Fruit fly (Drosophila melanogaster) whole organism, embryonic: ENCODE results near the gene CG6028.

Experiments used
- Bdp1 ChIP-seq: fragments of 200-800 bp; sonication (Bioruptor generic); optimal IDR thresholded peaks from 3 replicates; lab custom pipeline; 2016; ENCODE audit warnings: missing biosample characterization, missing genetic modification characterization
- BtbVII ChIP-seq: fragments of 200-800 bp; sonication (Bioruptor generic); optimal IDR thresholded peaks from 3 replicates; lab custom pipeline; 2017; ENCODE audit warnings: missing biosample characterization, mild to moderate bottlenecking, missing genetic modification characterization
- CG10267 ChIP-seq: fragments of 200-800 bp; sonication (Bioruptor generic); optimal IDR thresholded peaks from 2 replicates; lab custom pipeline; 2018; ENCODE audit warnings: missing biosample characterization, mild to moderate bottlenecking, missing genetic modification characterization, moderate library complexity
- CG10274 ChIP-seq: fragments of 200-800 bp; sonication (Bioruptor generic); optimal IDR thresholded peaks from 3 replicates; lab custom pipeline; 2017; ENCODE audit warnings: missing biosample characterization, mild to moderate bottlenecking, missing genetic modification characterization
- CG10959 ChIP-seq: fragments of 200-800 bp; sonication (Bioruptor generic); IDR thresholded peaks from 2 replicates; pipeline ENCODE4 v1.3.6; 2022; ENCODE audit warnings: missing biosample characterization, missing genetic modification characterization
- CG11456 ChIP-seq: fragments of 200-800 bp; sonication (Bioruptor generic); IDR thresholded peaks from 3 replicates; pipeline ENCODE4 v1.3.6; 2022; ENCODE audit warnings: missing biosample characterization, missing genetic modification characterization
- CG14050 ChIP-seq: fragments of 200-800 bp; sonication (Bioruptor generic); IDR thresholded peaks from 3 replicates; pipeline ENCODE4 v1.3.6; 2022; ENCODE audit warnings: missing biosample characterization, missing genetic modification characterization
- CG14710 ChIP-seq: fragments of 200-800 bp; sonication (Bioruptor generic); optimal IDR thresholded peaks from 3 replicates; lab custom pipeline; 2019; ENCODE audit warnings: missing biosample characterization, mild to moderate bottlenecking, missing genetic modification characterization, moderate library complexity
- CG1602 ChIP-seq: fragments of 200-800 bp; sonication (Bioruptor generic); optimal IDR thresholded peaks from 3 replicates; lab custom pipeline; 2016; ENCODE audit warnings: missing biosample characterization, missing genetic modification characterization
- CG17385 ChIP-seq: fragments of 200-800 bp; sonication (Bioruptor generic); optimal IDR thresholded peaks from 3 replicates; lab custom pipeline; 2018; ENCODE audit warnings: missing biosample characterization, mild to moderate bottlenecking, missing genetic modification characterization
- CG18262 ChIP-seq: fragments of 200-800 bp; optimal IDR thresholded peaks from 3 replicates; lab custom pipeline; 2019; ENCODE audit warnings: missing biosample characterization, mild to moderate bottlenecking, missing genetic modification characterization, moderate library complexity
- CG18619 ChIP-seq: fragments of 200-800 bp; sonication (Bioruptor generic); optimal IDR thresholded peaks from 3 replicates; lab custom pipeline; 2017; ENCODE audit warnings: missing biosample characterization, mild to moderate bottlenecking, missing genetic modification characterization
- CG30020 ChIP-seq: fragments of 200-800 bp; optimal IDR thresholded peaks from 2 replicates; lab custom pipeline; 2019; ENCODE audit warnings: missing biosample characterization, mild to moderate bottlenecking, missing genetic modification characterization, moderate library complexity
- CG32772 ChIP-seq: fragments of 200-800 bp; sonication (Bioruptor generic); IDR thresholded peaks from 2 replicates; pipeline ENCODE4 v1.3.6; 2022; ENCODE audit warnings: missing biosample characterization, missing genetic modification characterization
- CG3281 ChIP-seq: fragments of 200-800 bp; sonication (Bioruptor generic); optimal IDR thresholded peaks from 3 replicates; lab custom pipeline; 2017; ENCODE audit warnings: missing biosample characterization, mild to moderate bottlenecking, missing genetic modification characterization
- CG33213 ChIP-seq: fragments of 200-800 bp; sonication (Bioruptor generic); optimal IDR thresholded peaks from 3 replicates; lab custom pipeline; 2016; ENCODE audit warnings: missing biosample characterization, missing genetic modification characterization
- CG4404 ChIP-seq: fragments of 200-800 bp; sonication (Bioruptor generic); IDR thresholded peaks from 2 replicates; pipeline ENCODE4 v1.3.6; 2022; ENCODE audit warnings: missing biosample characterization, missing genetic modification characterization
- CG6254 ChIP-seq: fragments of 200-800 bp; sonication (Bioruptor generic); optimal IDR thresholded peaks from 3 replicates; lab custom pipeline; 2017; ENCODE audit warnings: mild to moderate bottlenecking, missing biosample characterization, missing genetic modification reagents, missing genetic modification characterization
- CG7357 ChIP-seq: fragments of 200-800 bp; sonication (Bioruptor generic); IDR thresholded peaks from 3 replicates; pipeline ENCODE4 v1.3.6; 2022; ENCODE audit warnings: missing biosample characterization, missing genetic modification characterization
- CG7839 ChIP-seq: fragments of 200-800 bp; sonication (Bioruptor generic); optimal IDR thresholded peaks from 3 replicates; lab custom pipeline; 2018; ENCODE audit warnings: missing biosample characterization, mild to moderate bottlenecking, missing genetic modification characterization, moderate library complexity
- CG9437 ChIP-seq: fragments of 200-800 bp; sonication (Bioruptor generic); optimal IDR thresholded peaks from 2 replicates; lab custom pipeline; 2018; ENCODE audit warnings: missing biosample characterization, mild to moderate bottlenecking, missing genetic modification characterization
- CG9817 ChIP-seq: fragments of 200-800 bp; sonication (Bioruptor generic); optimal IDR thresholded peaks from 2 replicates; lab custom pipeline; 2018; ENCODE audit warnings: missing biosample characterization, mild to moderate bottlenecking, missing genetic modification characterization, moderate library complexity
- D19B ChIP-seq: fragments of 200-800 bp; sonication (Bioruptor generic); optimal IDR thresholded peaks from 2 replicates; lab custom pipeline; 2017; ENCODE audit warnings: missing biosample characterization, mild to moderate bottlenecking, missing genetic modification characterization
- Dp ChIP-seq: fragments of 200-800 bp; sonication (Bioruptor generic); optimal IDR thresholded peaks from 2 replicates; lab custom pipeline; 2018; ENCODE audit warnings: missing biosample characterization, mild to moderate bottlenecking, missing genetic modification characterization, moderate library complexity
- Fer1 ChIP-seq: fragments of 200-800 bp; sonication (Bioruptor generic); optimal IDR thresholded peaks from 2 replicates; lab custom pipeline; 2017; ENCODE audit warnings: missing biosample characterization, mild to moderate bottlenecking, missing genetic modification characterization
- Fer3 ChIP-seq: fragments of 200-800 bp; sonication (Bioruptor generic); optimal IDR thresholded peaks from 2 replicates; lab custom pipeline; 2018; ENCODE audit warnings: missing biosample characterization, mild to moderate bottlenecking, missing genetic modification characterization, moderate library complexity
- H2.0 ChIP-seq: fragments of 200-800 bp; sonication (Bioruptor generic); IDR thresholded peaks from 2 replicates; pipeline ENCODE4 v1.3.6; 2022; ENCODE audit warnings: missing biosample characterization, missing genetic modification characterization
- MBD-R2 ChIP-seq: fragments of 200-800 bp; sonication (Bioruptor generic); IDR thresholded peaks from 2 replicates; pipeline ENCODE4 v1.3.6; 2022; ENCODE audit warnings: missing biosample characterization, missing genetic modification characterization
- Mad ChIP-seq: fragments of 200-800 bp; sonication (Bioruptor generic); optimal IDR thresholded peaks from 2 replicates; lab custom pipeline; 2016; ENCODE audit warnings: missing biosample characterization, missing genetic modification characterization
- Opbp ChIP-seq: fragments of 200-800 bp; sonication (Bioruptor generic); IDR thresholded peaks from 3 replicates; pipeline ENCODE4 v1.3.6; 2022; ENCODE audit warnings: missing biosample characterization, missing genetic modification characterization; ENCODE audit not compliant: partially characterized antibody
- Six4 ChIP-seq: fragments of 200-800 bp; sonication (Bioruptor generic); optimal IDR thresholded peaks from 2 replicates; lab custom pipeline; 2016; ENCODE audit warnings: missing biosample characterization, missing genetic modification characterization
- TFAM ChIP-seq: fragments of 200-800 bp; sonication (Bioruptor generic); optimal IDR thresholded peaks from 2 replicates; lab custom pipeline; 2017; ENCODE audit warnings: missing biosample characterization, missing genetic modification characterization, inconsistent platforms
- Taf1 ChIP-seq: fragments of 200-800 bp; sonication (Bioruptor generic); IDR thresholded peaks from 2 replicates; pipeline ENCODE4 v1.3.6; 2022; ENCODE audit warnings: missing biosample characterization, missing genetic modification characterization
- al ChIP-seq: fragments of 200-800 bp; sonication (Bioruptor generic); IDR thresholded peaks from 2 replicates; pipeline ENCODE4 v1.3.6; 2022; ENCODE audit warnings: missing biosample characterization, missing genetic modification characterization
- ara ChIP-seq: fragments of 200-800 bp; sonication (Bioruptor generic); IDR thresholded peaks from 2 replicates; pipeline ENCODE4 v1.3.6; 2022; ENCODE audit warnings: missing biosample characterization, missing genetic modification characterization
- crp ChIP-seq, 2 experiments: fragments of 200-800 bp; sonication (Bioruptor generic); optimal IDR thresholded peaks; 2 replicates in 1 of 2; 3 replicates in 1 of 2; lab custom pipeline; 2017; ENCODE audit warnings: missing biosample characterization in 2 of 2, missing genetic modification characterization in 2 of 2, mild to moderate bottlenecking in 1 of 2, moderate library complexity in 1 of 2
- dysf ChIP-seq: fragments of 200-800 bp; sonication (Bioruptor generic); IDR thresholded peaks from 3 replicates; pipeline ENCODE4 v1.3.6; 2022; ENCODE audit warnings: missing biosample characterization, missing genetic modification characterization
- grau ChIP-seq: fragments of 200-800 bp; optimal IDR thresholded peaks from 3 replicates; lab custom pipeline; 2019; ENCODE audit warnings: missing biosample characterization, mild to moderate bottlenecking, missing genetic modification characterization, moderate library complexity
- her ChIP-seq: fragments of 200-800 bp; sonication (Bioruptor generic); optimal IDR thresholded peaks from 2 replicates; lab custom pipeline; 2016; ENCODE audit warnings: missing biosample characterization, missing genetic modification characterization
- jing ChIP-seq: fragments of 200-800 bp; sonication (Bioruptor generic); optimal IDR thresholded peaks from 2 replicates; lab custom pipeline; 2018; ENCODE audit warnings: missing biosample characterization, mild to moderate bottlenecking, missing genetic modification characterization
- lmd ChIP-seq: fragments of 200-800 bp; sonication (Bioruptor generic); IDR thresholded peaks from 2 replicates; pipeline ENCODE4 v1.3.6; 2022; ENCODE audit warnings: missing biosample characterization, missing genetic modification characterization
- maf-S ChIP-seq: fragments of 200-800 bp; sonication (Bioruptor generic); optimal IDR thresholded peaks from 2 replicates; lab custom pipeline; 2016; ENCODE audit warnings: missing biosample characterization, missing genetic modification characterization
- phol ChIP-seq: fragments of 200-800 bp; sonication (Bioruptor generic); optimal IDR thresholded peaks from 3 replicates; lab custom pipeline; 2018; ENCODE audit warnings: missing biosample characterization, mild to moderate bottlenecking, missing genetic modification characterization, moderate library complexity
- pnt ChIP-seq: fragments of 200-800 bp; sonication (Bioruptor generic); optimal IDR thresholded peaks from 3 replicates; lab custom pipeline; 2016; ENCODE audit warnings: missing biosample characterization, missing genetic modification characterization
- pum ChIP-seq: fragments of 200-800 bp; sonication (Bioruptor generic); optimal IDR thresholded peaks from 2 replicates; lab custom pipeline; 2016; ENCODE audit warnings: missing biosample characterization, missing genetic modification characterization
- scrt ChIP-seq: fragments of 200-800 bp; sonication (Bioruptor generic); optimal IDR thresholded peaks from 2 replicates; lab custom pipeline; 2018; ENCODE audit warnings: missing biosample characterization, mild to moderate bottlenecking, missing genetic modification characterization, moderate library complexity
- sim ChIP-seq: fragments of 200-800 bp; sonication (Bioruptor generic); IDR thresholded peaks from 2 replicates; pipeline ENCODE4 v1.3.6; 2022; ENCODE audit warnings: missing biosample characterization, missing genetic modification characterization
- sna ChIP-seq: fragments of 200-800 bp; sonication (Bioruptor generic); IDR thresholded peaks from 2 replicates; pipeline ENCODE4 v1.3.6; 2022; ENCODE audit warnings: missing biosample characterization, missing genetic modification characterization; ENCODE audit not compliant: partially characterized antibody
- zf30C ChIP-seq: fragments of 200-800 bp; sonication (Bioruptor generic); optimal IDR thresholded peaks from 3 replicates; lab custom pipeline; 2018; ENCODE audit warnings: missing biosample characterization, mild to moderate bottlenecking, missing genetic modification characterization

The CG6028 gene

dm6 chr3R:22049134-22049796, 24.0 kb upstream of the CG6028 start (continued):
- peak; percentile 79 for TF ChIP-seq lmd (GFP tag; lab: Robert Waterston, UW)
- TF ChIP-seq pum (GFP tag; lab: Kevin White, UChicago): peak; percentile 68
- TF ChIP-seq CG33213 (GFP tag; lab: Kevin White, UChicago): peak; percentile 50
- no peak for TF ChIP-seq TFAM (GFP tag; lab: Kevin White, UChicago)
- peak; percentile 80 for TF ChIP-seq grau
- TF ChIP-seq CG7839 (tag; lab: Kevin White, UChicago): peak; percentile 85
- peak; percentile 80 for TF ChIP-seq sim (GFP tag; lab: Robert Waterston, UW)
- TF ChIP-seq al: peak; percentile 59; the same call in 1 of the 2 replicates
- peak; percentile 41 for TF ChIP-seq D19B (GFP tag; lab: Kevin White, UChicago)
- TF ChIP-seq sna: no peak
- TF ChIP-seq pnt (GFP tag; lab: Kevin White, UChicago): peak; percentile 72
- peak; percentile 62 for TF ChIP-seq CG9437 (GFP tag; lab: Kevin White, UChicago)
- peak; percentile 22 for TF ChIP-seq CG30020 (tag; lab: Kevin White, UChicago)
- TF ChIP-seq CG18262 (tag; lab: Kevin White, UChicago): peak; percentile 82
- TF ChIP-seq Bdp1 (GFP tag; lab: Kevin White, UChicago): peak; percentile 52
- TF ChIP-seq CG1602 (GFP tag; lab: Kevin White, UChicago): peak; percentile 67
- TF ChIP-seq CG10274 (GFP tag; lab: Kevin White, UChicago): peak; percentile 45
- TF ChIP-seq CG7357: peak; percentile 50; the same call in 2 of the 3 replicates
- TF ChIP-seq CG10959 (GFP tag; lab: Robert Waterston, UW): peak; percentile 74
- TF ChIP-seq CG32772: peak; percentile 81
- TF ChIP-seq her: peak; percentile 69
- TF ChIP-seq Six4 (GFP tag; lab: Kevin White, UChicago): peak; percentile 73
- peak; percentile 54; the same call in 1 of the 2 replicates for TF ChIP-seq MBD-R2 (GFP tag; lab: Robert Waterston, UW)
- TF ChIP-seq phol: peak; percentile 76
- TF ChIP-seq dysf: peak; percentile 87
- peak; percentile 61 for TF ChIP-seq Taf1
- TF ChIP-seq crp (GFP tag; optimal IDR thresholded peaks at IDR 0.05; lab: Kevin White, UChicago): peak in 1 of 2 experiments; percentile 20
- peak; percentile 77 for TF ChIP-seq CG9817 (tag; lab: Kevin White, UChicago)
- peak; percentile 68 for TF ChIP-seq CG18619
- TF ChIP-seq Fer1: peak; percentile 88
- TF ChIP-seq Mad: peak; percentile 52
- TF ChIP-seq CG17385 (GFP tag; lab: Kevin White, UChicago): peak; percentile 79
- peak; percentile 77 for TF ChIP-seq CG14050 (GFP tag; lab: Robert Waterston, UW)
- peak; percentile 70 for TF ChIP-seq CG10267 (tag; lab: Kevin White, UChicago)
- TF ChIP-seq BtbVII (GFP tag; lab: Kevin White, UChicago): peak; percentile 73
- TF ChIP-seq CG4404 (GFP tag; lab: Robert Waterston, UW): peak; percentile 55
- peak; percentile 74; the same call in 1 of the 2 replicates for TF ChIP-seq ara
- peak; percentile 77 for TF ChIP-seq maf-S (GFP tag; lab: Kevin White, UChicago)
- TF ChIP-seq H2.0: peak; percentile 83
- peak; percentile 80 for TF ChIP-seq Fer3 (tag; lab: Kevin White, UChicago)
- TF ChIP-seq CG3281: peak; percentile 71
- TF ChIP-seq zf30C: peak; percentile 75
- peak; percentile 72 for TF ChIP-seq CG11456 (GFP tag; lab: Robert Waterston, UW)
- TF ChIP-seq CG14710: peak; percentile 62
- TF ChIP-seq Opbp (GFP tag; lab: Robert Waterston, UW): peak; percentile 14; the same call in 1 of the 3 replicates
- peak; percentile 70 for TF ChIP-seq scrt (GFP tag; lab: Kevin White, UChicago)
- TF ChIP-seq CG6254: peak; percentile 76
- TF ChIP-seq Dp (GFP tag; lab: Kevin White, UChicago): no peak
- peak; percentile 72 for TF ChIP-seq jing (GFP tag; lab: Kevin White, UChicago)
